Fruit fly (Drosophila melanogaster) whole organism, embryonic: ENCODE measurements around the gene CG17359.

Experiments
- ATbp ChIP-seq: fragments of 200-800 bp; sonication (Bioruptor generic); optimal IDR thresholded peaks from 2 replicates; lab custom pipeline; 2017; ENCODE audit warnings: missing biosample characterization, mild to moderate bottlenecking, missing genetic modification characterization, missing genetic modification reagents
- Atf3 ChIP-seq: fragments of 200-800 bp; sonication (Bioruptor generic); optimal IDR thresholded peaks from 3 replicates; lab custom pipeline; 2016; ENCODE audit warnings: missing biosample characterization, missing genetic modification characterization
- CG12219 ChIP-seq: fragments of 200-800 bp; sonication (Bioruptor generic); optimal IDR thresholded peaks from 3 replicates; lab custom pipeline; 2018; ENCODE audit warnings: missing biosample characterization, mild to moderate bottlenecking, missing genetic modification characterization
- CG1233 ChIP-seq: fragments of 200-800 bp; sonication (Bioruptor generic); optimal IDR thresholded peaks from 4 replicates; lab custom pipeline; 2018; ENCODE audit warnings: missing biosample characterization, mild to moderate bottlenecking, missing genetic modification characterization
- CG12769 ChIP-seq: fragments of 200-800 bp; sonication (Bioruptor generic); optimal IDR thresholded peaks from 2 replicates; lab custom pipeline; 2019; ENCODE audit warnings: missing biosample characterization, mild to moderate bottlenecking, missing genetic modification characterization, moderate library complexity
- CG14965 ChIP-seq: fragments of 200-800 bp; sonication (Bioruptor generic); optimal IDR thresholded peaks from 2 replicates; lab custom pipeline; 2016; ENCODE audit warnings: missing biosample characterization, missing genetic modification characterization, borderline replicate concordance
- CG17328 ChIP-seq: fragments of 200-800 bp; sonication (Bioruptor generic); IDR thresholded peaks from 2 replicates; pipeline ENCODE4 v1.3.6; 2022; ENCODE audit warnings: missing biosample characterization, missing genetic modification characterization
- CG18599 ChIP-seq: fragments of 200-800 bp; sonication (Bioruptor generic); optimal IDR thresholded peaks from 3 replicates; lab custom pipeline; 2017; ENCODE audit warnings: missing biosample characterization, missing genetic modification characterization, mild to moderate bottlenecking, moderate library complexity, missing genetic modification reagents
- CG18619 ChIP-seq: fragments of 200-800 bp; sonication (Bioruptor generic); optimal IDR thresholded peaks from 3 replicates; lab custom pipeline; 2017; ENCODE audit warnings: missing biosample characterization, mild to moderate bottlenecking, missing genetic modification characterization
- CG30403 ChIP-seq: fragments of 200-800 bp; sonication (Bioruptor generic); optimal IDR thresholded peaks from 3 replicates; lab custom pipeline; 2016; ENCODE audit warnings: missing biosample characterization, missing genetic modification characterization
- CG32772 ChIP-seq: fragments of 200-800 bp; sonication (Bioruptor generic); IDR thresholded peaks from 2 replicates; pipeline ENCODE4 v1.3.6; 2022; ENCODE audit warnings: missing biosample characterization, missing genetic modification characterization
- CG34376 ChIP-seq: fragments of 200-800 bp; sonication (Bioruptor generic); optimal IDR thresholded peaks from 2 replicates; lab custom pipeline; 2018; ENCODE audit warnings: missing biosample characterization, mild to moderate bottlenecking, missing genetic modification characterization
- CG34422 ChIP-seq: fragments of 200-800 bp; sonication (Bioruptor generic); IDR thresholded peaks from 3 replicates; pipeline ENCODE4 v1.3.6; 2022; ENCODE audit warnings: missing biosample characterization, missing genetic modification characterization
- CG3726 ChIP-seq: fragments of 200-800 bp; sonication (Bioruptor generic); IDR thresholded peaks from 3 replicates; pipeline ENCODE4, ENCODE4 v1.3.6; 2022; ENCODE audit warnings: missing biosample characterization, missing genetic modification characterization
- CG4820 ChIP-seq: fragments of 200-800 bp; sonication (Bioruptor generic); optimal IDR thresholded peaks from 3 replicates; lab custom pipeline; 2016; ENCODE audit warnings: missing biosample characterization, missing genetic modification characterization
- CG5180 ChIP-seq: fragments of 200-800 bp; sonication (Bioruptor generic); optimal IDR thresholded peaks from 3 replicates; lab custom pipeline; 2017; ENCODE audit warnings: missing biosample characterization, missing genetic modification characterization, mild to moderate bottlenecking, moderate library complexity, missing genetic modification reagents
- CG6854 ChIP-seq: fragments of 200-800 bp; sonication (Bioruptor generic); optimal IDR thresholded peaks from 3 replicates; lab custom pipeline; 2017; ENCODE audit warnings: missing biosample characterization, mild to moderate bottlenecking, missing genetic modification characterization
- Dip2 ChIP-seq: fragments of 200-800 bp; sonication (Bioruptor generic); IDR thresholded peaks from 2 replicates; pipeline ENCODE4 v1.3.6; 2022; ENCODE audit warnings: missing biosample characterization, missing genetic modification characterization
- Dip3 ChIP-seq: fragments of 200-800 bp; sonication (Bioruptor generic); optimal IDR thresholded peaks from 3 replicates; lab custom pipeline; 2016; ENCODE audit warnings: missing biosample characterization, missing genetic modification characterization
- Dp ChIP-seq: fragments of 200-800 bp; sonication (Bioruptor generic); optimal IDR thresholded peaks from 2 replicates; lab custom pipeline; 2018; ENCODE audit warnings: missing biosample characterization, mild to moderate bottlenecking, missing genetic modification characterization, moderate library complexity
- Elba2 ChIP-seq: fragments of 200-800 bp; sonication (Bioruptor generic); optimal IDR thresholded peaks from 3 replicates; lab custom pipeline; 2016; ENCODE audit warnings: missing biosample characterization, missing genetic modification characterization
- Fer1 ChIP-seq: fragments of 200-800 bp; sonication (Bioruptor generic); optimal IDR thresholded peaks from 2 replicates; lab custom pipeline; 2017; ENCODE audit warnings: missing biosample characterization, mild to moderate bottlenecking, missing genetic modification characterization
- Fer2 ChIP-seq: fragments of 200-800 bp; sonication (Bioruptor generic); optimal IDR thresholded peaks from 2 replicates; lab custom pipeline; 2018; ENCODE audit warnings: missing biosample characterization, mild to moderate bottlenecking, missing genetic modification characterization, moderate library complexity
- HLH54F ChIP-seq: fragments of 200-800 bp; sonication (Bioruptor generic); optimal IDR thresholded peaks from 3 replicates; lab custom pipeline; 2016; ENCODE audit warnings: missing biosample characterization, missing genetic modification characterization
- Hmx ChIP-seq: fragments of 200-800 bp; sonication (Bioruptor generic); optimal IDR thresholded peaks from 2 replicates; lab custom pipeline; 2016; ENCODE audit warnings: missing biosample characterization, missing genetic modification characterization
- Jarid2 ChIP-seq: fragments of 200-800 bp; sonication (Bioruptor generic); optimal IDR thresholded peaks from 3 replicates; lab custom pipeline; 2017; ENCODE audit warnings: mild to moderate bottlenecking, missing biosample characterization, missing genetic modification reagents, missing genetic modification characterization
- MTF-1 ChIP-seq: fragments of 200-800 bp; sonication (Bioruptor generic); optimal IDR thresholded peaks from 2 replicates; lab custom pipeline; 2018; ENCODE audit warnings: missing biosample characterization, mild to moderate bottlenecking, missing genetic modification characterization, borderline replicate concordance
- Mes4 ChIP-seq: fragments of 200-800 bp; sonication (Bioruptor generic); optimal IDR thresholded peaks from 2 replicates; lab custom pipeline; 2016; ENCODE audit warnings: missing biosample characterization, missing genetic modification characterization
- Optix ChIP-seq: fragments of 200-800 bp; sonication (Bioruptor generic); IDR thresholded peaks from 3 replicates; pipeline ENCODE4 v1.3.6; 2022; ENCODE audit warnings: missing biosample characterization, missing genetic modification characterization
- PHDP ChIP-seq: fragments of 200-800 bp; sonication (Bioruptor generic); optimal IDR thresholded peaks from 3 replicates; lab custom pipeline; 2018; ENCODE audit warnings: missing biosample characterization, mild to moderate bottlenecking, missing genetic modification characterization, moderate library complexity
- Poxn ChIP-seq: fragments of 200-800 bp; sonication (Bioruptor generic); IDR thresholded peaks from 2 replicates; pipeline ENCODE4 v1.3.6; 2022; ENCODE audit warnings: missing biosample characterization, missing genetic modification characterization
- Ssrp ChIP-seq: fragments of 200-800 bp; sonication (Bioruptor generic); optimal IDR thresholded peaks from 2 replicates; lab custom pipeline; 2018; ENCODE audit warnings: missing biosample characterization, mild to moderate bottlenecking, missing genetic modification characterization, moderate library complexity
- ac ChIP-seq: fragments of 200-800 bp; sonication (Bioruptor generic); optimal IDR thresholded peaks from 3 replicates; lab custom pipeline; 2017; ENCODE audit warnings: missing biosample characterization, mild to moderate bottlenecking, missing genetic modification characterization
- al ChIP-seq: fragments of 200-800 bp; sonication (Bioruptor generic); IDR thresholded peaks from 2 replicates; pipeline ENCODE4 v1.3.6; 2022; ENCODE audit warnings: missing biosample characterization, missing genetic modification characterization
- br ChIP-seq: fragments of >200 bp; optimal IDR thresholded peaks from 2 replicates; lab custom pipeline; 2017
- btn ChIP-seq: fragments of 200-800 bp; sonication (Bioruptor generic); optimal IDR thresholded peaks from 2 replicates; lab custom pipeline; 2016; ENCODE audit warnings: missing biosample characterization, missing genetic modification characterization
- ci ChIP-seq: fragments of 200-800 bp; sonication (Bioruptor generic); IDR thresholded peaks from 3 replicates; pipeline ENCODE4 v1.3.6; 2022; ENCODE audit warnings: missing biosample characterization, missing genetic modification characterization
- cwo ChIP-seq: fragments of 200-800 bp; sonication (Bioruptor generic); optimal IDR thresholded peaks from 3 replicates; lab custom pipeline; 2017; ENCODE audit warnings: missing biosample characterization, missing genetic modification characterization, mild to moderate bottlenecking, moderate library complexity, missing genetic modification reagents
- dan ChIP-seq: fragments of 200-800 bp; sonication (Bioruptor generic); IDR thresholded peaks from 2 replicates; pipeline ENCODE4 v1.3.6; 2022; ENCODE audit warnings: missing biosample characterization, missing genetic modification characterization
- danr ChIP-seq: fragments of 200-800 bp; sonication (Bioruptor generic); IDR thresholded peaks from 2 replicates; pipeline ENCODE4 v1.3.6; 2022; ENCODE audit warnings: missing biosample characterization, missing genetic modification characterization
- gcm2 ChIP-seq: fragments of 200-800 bp; sonication (Bioruptor generic); optimal IDR thresholded peaks from 2 replicates; lab custom pipeline; 2016; ENCODE audit warnings: missing biosample characterization, missing genetic modification characterization
- hbn ChIP-seq: fragments of 200-800 bp; sonication (Bioruptor generic); IDR thresholded peaks from 2 replicates; pipeline ENCODE4 v1.3.6; 2022; ENCODE audit warnings: missing biosample characterization, missing genetic modification characterization; ENCODE audit not compliant: partially characterized antibody
- jumu ChIP-seq: fragments of 200-800 bp; sonication (Bioruptor generic); optimal IDR thresholded peaks from 3 replicates; lab custom pipeline; 2016; ENCODE audit warnings: missing biosample characterization, missing genetic modification characterization
- nerfin-1 ChIP-seq: fragments of 200-800 bp; sonication (Bioruptor generic); optimal IDR thresholded peaks from 3 replicates; lab custom pipeline; 2019; ENCODE audit warnings: missing biosample characterization, mild to moderate bottlenecking, missing genetic modification characterization, moderate library complexity
- nerfin-2 ChIP-seq: fragments of 200-800 bp; sonication (Bioruptor generic); IDR thresholded peaks from 2 replicates; pipeline ENCODE4 v1.3.6; 2022; ENCODE audit warnings: missing biosample characterization, missing genetic modification characterization; ENCODE audit not compliant: partially characterized antibody
- salm ChIP-seq: fragments of 200-800 bp; sonication (Bioruptor generic); optimal IDR thresholded peaks from 2 replicates; lab custom pipeline; 2018; ENCODE audit warnings: missing biosample characterization, mild to moderate bottlenecking, missing genetic modification characterization
- sob ChIP-seq: fragments of 200-800 bp; sonication (Bioruptor generic); IDR thresholded peaks from 2 replicates; pipeline ENCODE4 v1.3.6; 2022; ENCODE audit warnings: missing biosample characterization, missing genetic modification characterization
- sug ChIP-seq: fragments of 200-800 bp; optimal IDR thresholded peaks from 2 replicates; lab custom pipeline; 2019; ENCODE audit warnings: missing biosample characterization, mild to moderate bottlenecking, missing genetic modification characterization, moderate library complexity
- tgo ChIP-seq: fragments of 200-800 bp; sonication (Bioruptor generic); IDR thresholded peaks from 3 replicates; pipeline ENCODE4 v1.3.6; 2022; ENCODE audit warnings: missing biosample characterization, missing genetic modification characterization
- trh ChIP-seq: fragments of 200-800 bp; sonication (Bioruptor generic); optimal IDR thresholded peaks from 2 replicates; lab custom pipeline; 2016; ENCODE audit warnings: missing biosample characterization, missing genetic modification characterization
- unpg ChIP-seq: fragments of 200-800 bp; sonication (Bioruptor generic); optimal IDR thresholded peaks from 3 replicates; lab custom pipeline; 2018; ENCODE audit warnings: missing biosample characterization, mild to moderate bottlenecking, missing genetic modification characterization, moderate library complexity

The CG17359 gene

dm6 chr3L:13957212-13957668 is 41.8 kb downstream of the CG17359 start (continued):
- TF ChIP-seq unpg (peak; percentile 70), nerfin-2 (no peak), gcm2 (GFP tag; lab: Kevin White, UChicago) (no peak), Ssrp (tag; lab: Kevin White, UChicago) (peak; percentile 77), danr (GFP tag; lab: Robert Waterston, UW) (no peak), Fer1 (GFP tag; lab: Kevin White, UChicago) (peak; percentile 46), CG34376 (GFP tag; lab: Kevin White, UChicago) (no peak), CG1233 (GFP tag; lab: Kevin White, UChicago) (peak; percentile 54), Mes4 (no peak), HLH54F (GFP tag; lab: Kevin White, UChicago) (no peak), btn (GFP tag; lab: Kevin White, UChicago) (no peak), Elba2 (GFP tag; lab: Kevin White, UChicago) (no peak), sug (tag; lab: Kevin White, UChicago) (no peak), tgo (GFP tag; lab: Robert Waterston, UW) (peak; percentile 55), CG18599 (GFP tag; lab: Kevin White, UChicago) (peak; percentile 67), sob (GFP tag; lab: Robert Waterston, UW) (no peak), CG30403 (GFP tag; lab: Kevin White, UChicago) (peak; percentile 83), PHDP (tag; lab: Kevin White, UChicago) (peak; percentile 74), CG4820 (GFP tag; lab: Kevin White, UChicago) (peak; percentile 77), Fer2 (tag; lab: Kevin White, UChicago) (no peak), salm (tag; lab: Kevin White, UChicago) (peak; percentile 43), Jarid2 (GFP tag; lab: Kevin White, UChicago) (peak; percentile 53), CG6854 (GFP tag; lab: Kevin White, UChicago) (no peak), CG32772 (GFP tag; lab: Robert Waterston, UW) (0 out of 2 replicates have a peak, but pooled peaks have one; percentile 35), Optix (GFP tag; lab: Robert Waterston, UW) (no peak), CG34422 (GFP tag; lab: Robert Waterston, UW) (no peak), Dip2 (GFP tag; lab: Robert Waterston, UW) (no peak), CG18619 (GFP tag; lab: Kevin White, UChicago) (peak; percentile 65), al (GFP tag; lab: Robert Waterston, UW) (no peak), CG17328 (GFP tag; lab: Robert Waterston, UW) (peak; percentile 43; the same call in 1 of the 2 replicates), CG5180 (peak; percentile 53), CG12219 (GFP tag; lab: Kevin White, UChicago) (no peak), ac (GFP tag; lab: Kevin White, UChicago) (no peak), hbn (GFP tag; lab: Robert Waterston, UW) (no peak), trh (GFP tag; lab: Kevin White, UChicago) (peak; percentile 3), jumu (GFP tag; lab: Kevin White, UChicago) (no peak), br (lab: Kevin White, UChicago) (no peak), Hmx (GFP tag; lab: Kevin White, UChicago) (peak; percentile 7), Dip3 (GFP tag; lab: Kevin White, UChicago) (no peak), ATbp (GFP tag; lab: Kevin White, UChicago) (peak; percentile 63), CG3726 (no peak), CG12769 (no peak), CG14965 (GFP tag; lab: Kevin White, UChicago) (no peak), Dp (GFP tag; lab: Kevin White, UChicago) (no peak), dan (no peak), nerfin-1 (tag; lab: Kevin White, UChicago) (peak; percentile 71), ci (GFP tag; lab: Robert Waterston, UW) (no peak), MTF-1 (no peak), cwo (peak; percentile 54), Poxn (GFP tag; lab: Robert Waterston, UW) (no peak), Atf3 (GFP tag; lab: Kevin White, UChicago) (peak; percentile 22)
